Worm (Caenorhabditis elegans) whole organism, L1 larva: Measurements from ENCODE around the gene srj-6.

Experiments used
- ama-1 ChIP-seq: fragments of 150-350 bp; optimal IDR thresholded peaks from 2 replicates; lab custom pipeline; 2014
- ceh-88 ChIP-seq: fragments of 200-800 bp; sonication (Bioruptor generic); IDR thresholded peaks from 2 replicates; pipeline ENCODE4 v1.3.6; 2022; ENCODE audit warnings: missing genetic modification characterization, missing compliant biosample characterization
- ces-1 ChIP-seq: fragments of 150-350 bp; optimal IDR thresholded peaks from 2 replicates; lab custom pipeline; 2014; ENCODE audit warnings: missing biosample characterization, missing genetic modification reagents, missing genetic modification characterization
- elt-2 ChIP-seq: sonication (generic microtip); optimal IDR thresholded peaks from 2 replicates; lab custom pipeline; 2016; ENCODE audit warnings: missing genetic modification characterization, mild to moderate bottlenecking, inconsistent platforms, missing compliant biosample characterization, missing genetic modification reagents
- jun-1 ChIP-seq: fragments of 150-350 bp; optimal IDR thresholded peaks from 2 replicates; lab custom pipeline; 2014; ENCODE audit warnings: missing biosample characterization, missing genetic modification reagents, missing genetic modification characterization
- lin-15B ChIP-seq: fragments of 150-350 bp; sonication (generic microtip); optimal IDR thresholded peaks from 3 replicates; lab custom pipeline; 2014; ENCODE audit warnings: missing biosample characterization, missing genetic modification characterization
- lir-3 ChIP-seq: sonication (generic microtip); optimal IDR thresholded peaks from 2 replicates; lab custom pipeline; 2016; ENCODE audit warnings: mild to moderate bottlenecking, missing genetic modification characterization, moderate library complexity, missing compliant biosample characterization; ENCODE audit not compliant: poor library complexity
- lsy-2 ChIP-seq, 2 experiments: fragments of 150-350 bp; optimal IDR thresholded peaks; 2 replicates each; lab custom pipeline; 2014; ENCODE audit warnings: missing biosample characterization in 2 of 2, missing genetic modification characterization in 2 of 2
- pqm-1 ChIP-seq: sonication (generic microtip); optimal IDR thresholded peaks from 3 replicates; lab custom pipeline; 2017; ENCODE audit warnings: missing biosample characterization, missing genetic modification characterization
- snpc-4 ChIP-seq: fragments of 150-350 bp; optimal IDR thresholded peaks from 2 replicates; lab custom pipeline; 2014; ENCODE audit warnings: missing biosample characterization, missing genetic modification characterization
- unc-62 ChIP-seq: fragments of 150-350 bp; optimal IDR thresholded peaks from 2 replicates; lab custom pipeline; 2014; ENCODE audit warnings: missing biosample characterization, missing genetic modification reagents, missing genetic modification characterization
- xbp-1 ChIP-seq: sonication (generic microtip); optimal IDR thresholded peaks from 2 replicates; lab custom pipeline; 2016; ENCODE audit warnings: missing genetic modification characterization, missing compliant biosample characterization

- TF ChIP-seq snpc-4 (no peak), elt-2 (no peak), lsy-2 (tag; optimal IDR thresholded peaks at IDR 0.05; lab: Kevin White, UChicago) (no peak), lin-15B (no peak), ceh-88 (GFP tag; lab: Robert Waterston, UW) (no peak), ces-1 (GFP tag; lab: Kevin White, UChicago) (no peak), pqm-1 (tag; lab: Kevin White, UChicago) (no peak), ama-1 (lab: Kevin White, UChicago) (no peak), jun-1 (tag; lab: Kevin White, UChicago) (no peak), xbp-1 (tag; lab: Kevin White, UChicago) (no peak), lir-3 (no peak), unc-62 (GFP tag; lab: Kevin White, UChicago) (no peak)
These were observed 19.4 kb downstream of the srj-6 start, which contains the start of gene F48G7.10 for ce11 chrV:634855-635254.
